Worm (Caenorhabditis elegans): ENCODE measurements around the gene F49E2.5.

Gene F49E2.5

DNA sequence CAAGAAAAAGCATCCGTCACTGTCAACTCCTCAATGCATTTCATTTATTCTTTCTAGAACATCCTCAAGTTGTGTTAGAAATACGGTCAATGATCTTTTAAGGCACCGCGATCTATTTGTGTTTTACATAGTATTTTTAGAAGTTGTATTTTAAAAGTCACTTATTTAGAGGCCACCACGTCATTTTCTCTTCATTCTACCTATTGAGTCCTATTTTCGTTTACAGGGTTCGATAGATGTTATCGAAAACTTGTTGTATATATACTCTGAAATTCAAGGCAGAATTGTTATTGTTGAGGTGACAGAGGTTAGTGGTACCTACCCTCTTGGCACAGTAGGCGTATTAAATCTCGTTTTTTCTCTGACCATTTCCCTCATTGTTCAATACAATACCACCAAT lies 33.9 kb upstream of the F49E2.5 start:
- no peak for TF ChIP-seq efl-1 (optimal IDR thresholded peaks at IDR 0.05)
- peak in 1 of 2 experiments; percentile 53 for TF ChIP-seq efl-1 (GFP tag; optimal IDR thresholded peaks at IDR 0.05 in 1 of 2)
- no peak for TF ChIP-seq nhr-28 (tag; optimal IDR thresholded peaks at IDR 0.05)

DNA sequence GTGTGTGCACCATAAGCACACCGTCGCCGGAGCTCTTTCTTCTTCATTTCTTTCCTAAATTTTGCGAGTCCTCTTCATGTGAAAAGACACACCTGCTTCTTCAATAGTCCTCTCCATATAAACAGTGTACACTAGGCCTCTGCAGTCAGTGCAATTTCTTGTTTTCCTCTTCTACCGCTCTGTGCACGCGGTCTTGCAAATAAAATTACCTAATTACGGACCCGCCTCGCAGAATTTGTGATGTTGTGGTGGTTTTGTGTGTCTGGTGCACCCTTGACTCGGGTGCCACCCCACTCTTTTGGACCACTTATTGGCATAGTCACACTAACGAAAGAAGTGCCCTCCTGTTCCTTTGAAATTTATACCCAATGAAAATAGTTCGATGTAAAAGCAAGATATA lies 33.5 kb upstream of the F49E2.5 start:
- peak; percentile 19 for TF ChIP-seq lin-14 (GFP tag; optimal IDR thresholded peaks at IDR 0.05)
- no peak for TF ChIP-seq nhr-90 (tag; optimal IDR thresholded peaks at IDR 0.05; ENCODE audit: poor library complexity)

DNA sequence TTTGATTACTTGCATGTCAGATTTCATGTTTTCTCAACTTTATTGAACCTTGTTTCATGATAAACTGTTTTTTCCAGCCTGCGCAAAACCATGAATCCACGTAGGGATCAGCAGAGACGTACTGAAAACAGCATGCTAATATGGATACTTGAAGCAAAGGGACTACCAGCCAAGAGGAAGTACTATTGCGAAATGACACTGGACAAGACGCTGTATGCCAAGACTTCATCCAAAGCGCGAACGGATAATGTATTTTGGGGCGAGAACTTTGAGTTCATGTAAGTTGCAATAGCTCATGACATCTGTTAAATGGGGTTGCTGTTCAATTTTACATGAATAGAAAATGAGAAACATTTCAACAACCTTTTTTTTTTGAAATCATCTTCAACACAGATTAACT lies 33.0 kb upstream of the F49E2.5 start:
- TF ChIP-seq elt-3 (tag; optimal IDR thresholded peaks at IDR 0.05) (peak in 1 of 6 experiments; percentile 2), snpc-4 (tag; optimal IDR thresholded peaks at IDR 0.05) (no peak)

DNA sequence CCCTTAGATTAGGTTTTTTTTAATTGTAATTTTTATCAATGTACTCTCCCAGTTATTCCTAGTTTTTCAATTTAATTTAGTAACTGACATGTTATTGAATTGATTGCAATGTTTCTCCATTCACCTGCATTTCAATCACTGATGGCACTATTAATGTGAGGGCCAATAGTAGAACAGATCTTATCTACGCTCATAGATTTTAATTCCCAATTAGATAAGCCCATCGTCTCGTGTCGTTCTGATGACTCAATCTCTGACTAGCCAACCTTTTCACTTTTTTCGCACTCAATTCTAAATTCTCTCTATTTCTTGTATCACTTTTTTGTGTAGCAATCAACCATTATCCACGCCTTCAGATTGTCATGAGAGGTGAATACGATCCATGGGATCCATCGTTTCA lies 31.0 kb upstream of the F49E2.5 start:
- no peak for TF ChIP-seq ceh-90 (tag; optimal IDR thresholded peaks at IDR 0.05)
- no peak for TF ChIP-seq ceh-88 (GFP tag; IDR thresholded peaks at IDR 0.05)
- no peak for TF ChIP-seq efl-3 (GFP tag; optimal IDR thresholded peaks at IDR 0.05)
- peak; percentile 37 for TF ChIP-seq blmp-1 (tag; optimal IDR thresholded peaks at IDR 0.05)
- TF ChIP-seq nhr-237 (tag; optimal IDR thresholded peaks at IDR 0.05): no peak
- no peak for TF ChIP-seq lin-35 (GFP tag; optimal IDR thresholded peaks at IDR 0.05)
- TF ChIP-seq fkh-8 (tag; optimal IDR thresholded peaks at IDR 0.05): no peak
- peak; percentile 7 for TF ChIP-seq lin-14 (GFP tag; optimal IDR thresholded peaks at IDR 0.05)
- no peak for TF ChIP-seq vab-15 (tag; optimal IDR thresholded peaks at IDR 0.05)
- TF ChIP-seq mep-1 (tag; optimal IDR thresholded peaks at IDR 0.05): no peak
- TF ChIP-seq nhr-85 (tag): peak; percentile 28

DNA sequence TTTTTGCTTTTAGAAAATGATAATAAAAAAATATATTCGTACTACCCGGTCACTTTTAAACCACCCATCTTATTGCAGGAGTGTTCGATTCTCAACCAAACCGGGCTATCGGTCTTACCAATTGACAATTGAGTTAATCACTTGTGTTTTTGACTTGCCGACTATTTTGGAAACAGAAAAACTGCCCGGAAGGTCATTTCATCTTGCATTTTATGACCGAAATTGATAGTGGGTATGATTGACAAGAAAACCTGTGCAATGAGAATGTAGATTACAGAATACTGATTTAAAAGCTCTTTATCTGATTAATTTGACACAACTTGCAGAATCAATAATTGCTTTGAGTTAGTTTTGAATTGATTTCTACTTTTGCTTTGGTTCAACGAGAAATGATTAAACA lies 26.3 kb upstream of the F49E2.5 start, which contains the start of gene C07B5.2:
Gene C07B5.2 (minus strand): TSS at position 101 of the 400 bp plus-strand sequence.
- TF ChIP-seq zip-4 (GFP tag; optimal IDR thresholded peaks at IDR 0.05): no peak
- no peak for TF ChIP-seq rnt-1 (tag; optimal IDR thresholded peaks at IDR 0.05)
- TF ChIP-seq ceh-88 (GFP tag; IDR thresholded peaks at IDR 0.05): no peak
- TF ChIP-seq ceh-82 (tag; optimal IDR thresholded peaks at IDR 0.05): no peak
- no peak for TF ChIP-seq lir-3 (tag; optimal IDR thresholded peaks at IDR 0.05; ENCODE audit: poor library complexity)
- no peak for TF ChIP-seq C16A3.4 (tag; optimal IDR thresholded peaks at IDR 0.05)
- no peak for TF ChIP-seq pag-3 (tag; optimal IDR thresholded peaks at IDR 0.05; ENCODE audit: borderline replicate concordance, insufficient read depth)
- no peak for TF ChIP-seq nhr-11 (tag; optimal IDR thresholded peaks at IDR 0.05)
- no peak for TF ChIP-seq nhr-76 (tag; optimal IDR thresholded peaks at IDR 0.05)
- TF ChIP-seq mef-2 (tag; optimal IDR thresholded peaks at IDR 0.05): no peak
- no peak for TF ChIP-seq pax-3 (tag; optimal IDR thresholded peaks at IDR 0.05)
- TF ChIP-seq isw-1 (GFP tag; IDR thresholded peaks at IDR 0.05): no peak

DNA sequence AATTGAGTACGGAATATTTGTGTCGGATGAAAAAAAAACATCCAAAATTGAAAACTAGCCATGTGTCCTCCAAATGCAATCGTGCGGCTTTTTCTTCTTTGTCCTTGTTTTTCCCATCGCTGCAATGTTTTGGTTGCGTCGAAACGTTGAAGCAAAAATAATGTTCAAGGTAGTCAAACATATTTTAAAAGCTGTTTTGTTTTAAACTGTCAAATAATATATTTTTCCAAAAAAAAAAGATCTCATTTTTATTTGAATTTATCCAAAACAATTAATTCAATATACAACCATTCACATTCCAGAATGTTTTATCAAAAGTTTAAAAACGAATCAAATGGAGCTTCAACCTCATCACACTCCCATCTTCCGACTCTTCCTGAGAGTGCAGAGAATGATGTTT lies 24.7 kb upstream of the F49E2.5 start, which contains the start of gene C07B5.6:
Gene C07B5.6 (plus strand): TSS at position 301 of the 400 bp plus-strand sequence.
- TF ChIP-seq nhr-77 (tag; optimal IDR thresholded peaks at IDR 0.05) (no peak), skn-1 (tag; optimal IDR thresholded peaks at IDR 0.05) (no peak), unc-62 (GFP tag; optimal IDR thresholded peaks at IDR 0.05) (no peak), fkh-4 (tag; optimal IDR thresholded peaks at IDR 0.05; ENCODE audit: borderline replicate concordance) (no peak), tbx-2 (tag; optimal IDR thresholded peaks at IDR 0.05) (no peak)
